Fruit fly (Drosophila melanogaster) whole organism, embryonic: ENCODE measurements around the gene Eaat2.

ENCODE experiments used
- Antp ChIP-seq: fragments of 200-800 bp; sonication (Bioruptor generic); optimal IDR thresholded peaks from 3 replicates; lab custom pipeline; 2016; ENCODE audit warnings: missing biosample characterization, missing genetic modification characterization
- CG10274 ChIP-seq: fragments of 200-800 bp; sonication (Bioruptor generic); optimal IDR thresholded peaks from 3 replicates; lab custom pipeline; 2017; ENCODE audit warnings: missing biosample characterization, mild to moderate bottlenecking, missing genetic modification characterization
- CG10321 ChIP-seq: fragments of 200-800 bp; sonication (Bioruptor generic); IDR thresholded peaks from 2 replicates; pipeline ENCODE4 v1.3.6; 2022; ENCODE audit warnings: missing biosample characterization, missing genetic modification characterization
- CG11456 ChIP-seq: fragments of 200-800 bp; sonication (Bioruptor generic); IDR thresholded peaks from 3 replicates; pipeline ENCODE4 v1.3.6; 2022; ENCODE audit warnings: missing biosample characterization, missing genetic modification characterization
- CG11696 ChIP-seq: fragments of 200-800 bp; sonication (Bioruptor generic); IDR thresholded peaks from 2 replicates; pipeline ENCODE4 v1.3.6; 2022; ENCODE audit warnings: missing biosample characterization, missing genetic modification characterization
- CG1233 ChIP-seq: fragments of 200-800 bp; sonication (Bioruptor generic); optimal IDR thresholded peaks from 4 replicates; lab custom pipeline; 2018; ENCODE audit warnings: missing biosample characterization, mild to moderate bottlenecking, missing genetic modification characterization
- CG14050 ChIP-seq: fragments of 200-800 bp; sonication (Bioruptor generic); IDR thresholded peaks from 3 replicates; pipeline ENCODE4 v1.3.6; 2022; ENCODE audit warnings: missing biosample characterization, missing genetic modification characterization
- CG14441 ChIP-seq: fragments of 200-800 bp; sonication (Bioruptor generic); IDR thresholded peaks from 2 replicates; pipeline ENCODE4 v1.3.6; 2022; ENCODE audit warnings: missing biosample characterization, missing genetic modification characterization
- CG15514 ChIP-seq: fragments of 200-800 bp; sonication (Bioruptor generic); optimal IDR thresholded peaks from 3 replicates; lab custom pipeline; 2017; ENCODE audit warnings: missing biosample characterization, missing genetic modification characterization, mild to moderate bottlenecking, moderate library complexity, missing genetic modification reagents
- CG17328 ChIP-seq: fragments of 200-800 bp; sonication (Bioruptor generic); IDR thresholded peaks from 2 replicates; pipeline ENCODE4 v1.3.6; 2022; ENCODE audit warnings: missing biosample characterization, missing genetic modification characterization
- CG1792 ChIP-seq: fragments of 200-800 bp; sonication (Bioruptor generic); optimal IDR thresholded peaks from 2 replicates; lab custom pipeline; 2016; ENCODE audit warnings: missing biosample characterization, missing genetic modification characterization
- CG18599 ChIP-seq: fragments of 200-800 bp; sonication (Bioruptor generic); optimal IDR thresholded peaks from 3 replicates; lab custom pipeline; 2017; ENCODE audit warnings: missing biosample characterization, missing genetic modification characterization, mild to moderate bottlenecking, moderate library complexity, missing genetic modification reagents
- CG2120 ChIP-seq: fragments of 200-800 bp; sonication (Bioruptor generic); optimal IDR thresholded peaks from 3 replicates; lab custom pipeline; 2016; ENCODE audit warnings: missing biosample characterization, missing genetic modification characterization
- CG2678 ChIP-seq: fragments of 200-800 bp; sonication (Bioruptor generic); optimal IDR thresholded peaks from 3 replicates; lab custom pipeline; 2019; ENCODE audit warnings: missing biosample characterization, mild to moderate bottlenecking, missing genetic modification characterization, moderate library complexity
- CG4360 ChIP-seq: fragments of 200-800 bp; sonication (Bioruptor generic); IDR thresholded peaks from 2 replicates; pipeline ENCODE4 v1.3.6; 2022; ENCODE audit warnings: missing biosample characterization, missing genetic modification characterization
- CG4424 ChIP-seq: fragments of 200-800 bp; sonication (Bioruptor generic); optimal IDR thresholded peaks from 3 replicates; lab custom pipeline; 2016; ENCODE audit warnings: missing biosample characterization, missing genetic modification characterization
- CG7271 ChIP-seq: fragments of 200-800 bp; sonication (Bioruptor generic); optimal IDR thresholded peaks from 2 replicates; lab custom pipeline; 2018; ENCODE audit warnings: missing biosample characterization, mild to moderate bottlenecking, missing genetic modification characterization, moderate library complexity
- CG7357 ChIP-seq: fragments of 200-800 bp; sonication (Bioruptor generic); IDR thresholded peaks from 3 replicates; pipeline ENCODE4 v1.3.6; 2022; ENCODE audit warnings: missing biosample characterization, missing genetic modification characterization
- CG8478 ChIP-seq: fragments of >200 bp; optimal IDR thresholded peaks from 2 replicates; lab custom pipeline; 2018
- CG9215 ChIP-seq: fragments of 200-800 bp; sonication (Bioruptor generic); IDR thresholded peaks from 2 replicates; pipeline ENCODE4 v1.3.6; 2022; ENCODE audit warnings: missing biosample characterization, missing genetic modification characterization
- CG9932 ChIP-seq: fragments of 200-800 bp; sonication (Bioruptor generic); IDR thresholded peaks from 2 replicates; pipeline ENCODE4 v1.3.6; 2022; ENCODE audit warnings: missing biosample characterization, missing genetic modification characterization
- Dbx ChIP-seq: fragments of 200-800 bp; sonication (Bioruptor generic); IDR thresholded peaks from 3 replicates; pipeline ENCODE4 v1.3.6; 2022; ENCODE audit warnings: missing biosample characterization, missing genetic modification characterization
- E2f1 ChIP-seq: fragments of 200-800 bp; sonication (Bioruptor generic); IDR thresholded peaks from 2 replicates; pipeline ENCODE4 v1.3.6; 2022; ENCODE audit warnings: missing biosample characterization, missing genetic modification characterization
- HHEX ChIP-seq: fragments of 200-800 bp; sonication (Bioruptor generic); optimal IDR thresholded peaks from 3 replicates; lab custom pipeline; 2017; ENCODE audit warnings: missing biosample characterization, mild to moderate bottlenecking, missing genetic modification characterization, missing genetic modification reagents
- Hmr ChIP-seq: fragments of 200-800 bp; sonication (Bioruptor generic); optimal IDR thresholded peaks from 3 replicates; lab custom pipeline; 2017; ENCODE audit warnings: mild to moderate bottlenecking, missing biosample characterization, missing genetic modification reagents, missing genetic modification characterization
- Hr39 ChIP-seq: fragments of >200 bp; optimal IDR thresholded peaks from 2 replicates; lab custom pipeline; 2017
- Hsf ChIP-seq: fragments of 200-800 bp; sonication (Bioruptor generic); optimal IDR thresholded peaks from 3 replicates; lab custom pipeline; 2016; ENCODE audit warnings: missing biosample characterization, missing genetic modification characterization
- Lpt ChIP-seq: fragments of >200 bp; optimal IDR thresholded peaks from 2 replicates; lab custom pipeline; 2018; ENCODE audit warnings: missing biosample characterization, missing genetic modification characterization
- Meics ChIP-seq: fragments of 200-800 bp; sonication (Bioruptor generic); optimal IDR thresholded peaks from 2 replicates; lab custom pipeline; 2017; ENCODE audit warnings: missing biosample characterization, mild to moderate bottlenecking, missing genetic modification characterization
- Opbp ChIP-seq: fragments of 200-800 bp; sonication (Bioruptor generic); IDR thresholded peaks from 3 replicates; pipeline ENCODE4 v1.3.6; 2022; ENCODE audit warnings: missing biosample characterization, missing genetic modification characterization; ENCODE audit not compliant: partially characterized antibody
- Rfx ChIP-seq: fragments of 200-800 bp; sonication (Bioruptor generic); IDR thresholded peaks from 2 replicates; pipeline ENCODE4 v1.3.6; 2022; ENCODE audit warnings: missing biosample characterization, missing genetic modification characterization
- Vsx1 ChIP-seq: fragments of 200-800 bp; sonication (Bioruptor generic); optimal IDR thresholded peaks from 2 replicates; lab custom pipeline; 2017; ENCODE audit warnings: missing biosample characterization, mild to moderate bottlenecking, missing genetic modification characterization, missing genetic modification reagents
- ap ChIP-seq: fragments of 200-800 bp; sonication (Bioruptor generic); IDR thresholded peaks from 2 replicates; pipeline ENCODE4 v1.3.6; 2022; ENCODE audit warnings: missing biosample characterization, missing genetic modification characterization
- br ChIP-seq: fragments of >200 bp; optimal IDR thresholded peaks from 2 replicates; lab custom pipeline; 2017
- btn ChIP-seq: fragments of 200-800 bp; sonication (Bioruptor generic); optimal IDR thresholded peaks from 2 replicates; lab custom pipeline; 2016; ENCODE audit warnings: missing biosample characterization, missing genetic modification characterization
- corto ChIP-seq: fragments of 200-800 bp; sonication (Bioruptor generic); optimal IDR thresholded peaks from 2 replicates; lab custom pipeline; 2016; ENCODE audit warnings: missing biosample characterization, mild to moderate bottlenecking, missing genetic modification characterization, moderate library complexity
- fd96Cb ChIP-seq: fragments of 200-800 bp; sonication (Bioruptor generic); optimal IDR thresholded peaks from 2 replicates; lab custom pipeline; 2018; ENCODE audit warnings: missing biosample characterization, mild to moderate bottlenecking, missing genetic modification characterization, moderate library complexity
- gcm ChIP-seq: fragments of 200-800 bp; sonication (Bioruptor generic); optimal IDR thresholded peaks from 2 replicates; lab custom pipeline; 2019; ENCODE audit warnings: missing biosample characterization, mild to moderate bottlenecking, missing genetic modification characterization, moderate library complexity
- gem ChIP-seq: fragments of 200-800 bp; sonication (Bioruptor generic); optimal IDR thresholded peaks from 2 replicates; lab custom pipeline; 2019; ENCODE audit warnings: missing biosample characterization, mild to moderate bottlenecking, missing genetic modification characterization, moderate library complexity
- gfzf ChIP-seq: fragments of 200-800 bp; sonication (Bioruptor generic); optimal IDR thresholded peaks from 2 replicates; lab custom pipeline; 2016; ENCODE audit warnings: missing biosample characterization, mild to moderate bottlenecking, missing genetic modification characterization, moderate library complexity
- h ChIP-seq: fragments of >200 bp; optimal IDR thresholded peaks from 2 replicates; lab custom pipeline; 2017
- hkb ChIP-seq, 2 experiments: fragments of 200-800 bp in 1 of 2; fragments of >200 bp in 1 of 2; sonication (Bioruptor generic) in 1 of 2; IDR thresholded peaks in 1 of 2; optimal IDR thresholded peaks in 1 of 2; 2 replicates each; pipeline versions ENCODE4 v1.3.6 to Lab custom; 2017 to 2022; ENCODE audit warnings: missing biosample characterization in 1 of 2, missing genetic modification characterization in 1 of 2
- lmd ChIP-seq: fragments of 200-800 bp; sonication (Bioruptor generic); IDR thresholded peaks from 2 replicates; pipeline ENCODE4 v1.3.6; 2022; ENCODE audit warnings: missing biosample characterization, missing genetic modification characterization
- mld ChIP-seq: fragments of 200-800 bp; sonication (Bioruptor generic); IDR thresholded peaks from 3 replicates; pipeline ENCODE4 v1.3.6; 2022; ENCODE audit warnings: missing biosample characterization, missing genetic modification characterization; ENCODE audit not compliant: partially characterized antibody
- nerfin-1 ChIP-seq: fragments of 200-800 bp; sonication (Bioruptor generic); optimal IDR thresholded peaks from 3 replicates; lab custom pipeline; 2019; ENCODE audit warnings: missing biosample characterization, mild to moderate bottlenecking, missing genetic modification characterization, moderate library complexity
- row ChIP-seq: fragments of 200-800 bp; sonication (Bioruptor generic); IDR thresholded peaks from 3 replicates; pipeline ENCODE4 v1.3.6; 2022; ENCODE audit warnings: missing biosample characterization, missing genetic modification characterization
- slbo ChIP-seq: fragments of 200-800 bp; sonication (Bioruptor generic); IDR thresholded peaks from 2 replicates; pipeline ENCODE4 v1.3.6; 2022; ENCODE audit warnings: missing biosample characterization, missing genetic modification characterization
- sug ChIP-seq: fragments of 200-800 bp; optimal IDR thresholded peaks from 2 replicates; lab custom pipeline; 2019; ENCODE audit warnings: missing biosample characterization, mild to moderate bottlenecking, missing genetic modification characterization, moderate library complexity
- wek ChIP-seq: fragments of 200-800 bp; sonication (Bioruptor generic); optimal IDR thresholded peaks from 3 replicates; lab custom pipeline; 2018; ENCODE audit warnings: missing biosample characterization, mild to moderate bottlenecking, missing genetic modification characterization, moderate library complexity
- zf30C ChIP-seq: fragments of 200-800 bp; sonication (Bioruptor generic); optimal IDR thresholded peaks from 3 replicates; lab custom pipeline; 2018; ENCODE audit warnings: missing biosample characterization, mild to moderate bottlenecking, missing genetic modification characterization

The Eaat2 gene

DNA sequence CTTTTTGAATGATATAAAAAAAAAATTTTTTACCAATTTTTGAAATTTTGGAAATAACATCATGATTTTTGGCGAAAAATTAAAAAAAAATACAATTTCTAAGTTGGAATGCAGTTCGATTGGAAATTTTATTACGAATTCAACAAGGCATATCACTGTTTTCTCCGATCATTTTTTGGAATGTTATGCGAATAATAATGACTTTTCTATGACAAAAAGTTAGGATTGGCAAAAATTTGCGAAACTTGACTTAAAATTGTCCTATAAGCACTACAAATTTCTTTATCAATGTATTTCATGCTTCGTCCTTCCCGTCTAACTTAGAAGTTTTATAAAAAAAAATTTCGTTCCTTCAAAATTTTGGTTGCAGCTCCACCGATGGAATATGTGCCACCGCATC, 39.8 kb upstream of the Eaat2 start, which contains the start of gene CG3544:
TSS of gene CG3544 (plus strand) at position 301 of the 400 bp plus-strand sequence.
- TF ChIP-seq CG9215, result no peak
- no peak for TF ChIP-seq CG10321 (GFP tag; lab: Robert Waterston, UW)
- TF ChIP-seq CG8478 (lab: Kevin White, UChicago), result no peak

dm6 chr2L:780851-781250, 36.7 kb upstream of the Eaat2 start:
- TF ChIP-seq nerfin-1, result no peak
- TF ChIP-seq E2f1, result no peak
- TF ChIP-seq slbo (GFP tag; lab: Robert Waterston, UW), result peak; percentile 61
- no peak for TF ChIP-seq gcm (GFP tag; lab: Kevin White, UChicago)
- TF ChIP-seq mld (GFP tag; lab: Robert Waterston, UW), result no peak
- no peak for TF ChIP-seq Hsf
- TF ChIP-seq CG7357 (GFP tag; lab: Robert Waterston, UW), result no peak
- no peak for TF ChIP-seq lmd (GFP tag; lab: Robert Waterston, UW)
- TF ChIP-seq Vsx1 (GFP tag; lab: Kevin White, UChicago), result no peak
- no peak for TF ChIP-seq Hr39 (lab: Kevin White, UChicago)
- TF ChIP-seq CG7271 (tag; lab: Kevin White, UChicago), result no peak
- TF ChIP-seq wek (GFP tag; lab: Kevin White, UChicago), result no peak
- 0 out of 2 replicates have a peak, but pooled peaks have one; percentile 9 for TF ChIP-seq CG9932 (GFP tag; lab: Robert Waterston, UW)
- no peak for TF ChIP-seq gem
- TF ChIP-seq CG4360 (GFP tag; lab: Robert Waterston, UW), result no peak
- no peak for TF ChIP-seq fd96Cb
- no peak for TF ChIP-seq CG11696 (GFP tag; lab: Robert Waterston, UW)
- peak; percentile 28 for TF ChIP-seq CG2120
- TF ChIP-seq CG17328 (GFP tag; lab: Robert Waterston, UW), result no peak
- TF ChIP-seq hkb (optimal IDR thresholded peaks at IDR 0.05; lab: Kevin White, UChicago), result no peak
- TF ChIP-seq hkb (GFP tag; IDR thresholded peaks at IDR 0.05; lab: Robert Waterston, UW), result no peak
- no peak for TF ChIP-seq Antp (GFP tag; lab: Kevin White, UChicago)
- no peak for TF ChIP-seq ap (GFP tag; lab: Robert Waterston, UW)
- TF ChIP-seq CG14441 (GFP tag; lab: Robert Waterston, UW), result 0 out of 2 replicates have a peak, but pooled peaks have one; percentile 27
- TF ChIP-seq CG11456 (GFP tag; lab: Robert Waterston, UW), result no peak
- TF ChIP-seq h, result no peak
- TF ChIP-seq CG14050, result no peak
- TF ChIP-seq CG1792 (GFP tag; lab: Kevin White, UChicago), result no peak
- TF ChIP-seq Meics, result no peak
- TF ChIP-seq CG2678 (tag; lab: Kevin White, UChicago), result peak; percentile 24
- no peak for TF ChIP-seq HHEX (GFP tag; lab: Kevin White, UChicago)
- peak; percentile 12 for TF ChIP-seq CG15514 (GFP tag; lab: Kevin White, UChicago)
- 0 out of 3 replicates have a peak, but pooled peaks have one; percentile 21 for TF ChIP-seq Dbx (GFP tag; lab: Robert Waterston, UW)
- TF ChIP-seq corto, result no peak
- TF ChIP-seq CG4424, result no peak
- no peak for TF ChIP-seq zf30C
- no peak for TF ChIP-seq btn (GFP tag; lab: Kevin White, UChicago)
- TF ChIP-seq CG1233 (GFP tag; lab: Kevin White, UChicago), result no peak
- no peak for TF ChIP-seq Opbp
- no peak for TF ChIP-seq CG10274 (GFP tag; lab: Kevin White, UChicago)
- TF ChIP-seq sug (tag; lab: Kevin White, UChicago), result no peak
- TF ChIP-seq br (lab: Kevin White, UChicago), result no peak
- TF ChIP-seq Rfx (GFP tag; lab: Robert Waterston, UW), result 0 out of 2 replicates have a peak, but pooled peaks have one; percentile 22
- peak; percentile 33 for TF ChIP-seq Hmr
- TF ChIP-seq gfzf, result no peak
- peak; percentile 60 for TF ChIP-seq CG18599 (GFP tag; lab: Kevin White, UChicago)
- TF ChIP-seq row (GFP tag; lab: Robert Waterston, UW), result 0 out of 3 replicates have a peak, but pooled peaks have one; percentile 29
- no peak for TF ChIP-seq Lpt (GFP tag; lab: Kevin White, UChicago)
